Worm (Caenorhabditis elegans) whole organism, L4/young adult: ENCODE results near the gene lron-7.

ENCODE experiments used
- W03F9.2 ChIP-seq: fragments of 150-350 bp; optimal IDR thresholded peaks from 2 replicates; lab custom pipeline; 2014; ENCODE audit warnings: missing biosample characterization, missing genetic modification characterization
- dao-5 ChIP-seq: sonication (generic microtip); optimal IDR thresholded peaks from 2 replicates; lab custom pipeline; 2016; ENCODE audit warnings: missing genotype, missing genetic modification characterization, moderate library complexity, missing compliant biosample characterization
- him-1 ChIP-seq: sonication (generic microtip); optimal IDR thresholded peaks from 2 replicates; lab custom pipeline; 2016; ENCODE audit warnings: missing genotype, missing genetic modification reagents, missing genetic modification characterization, missing compliant biosample characterization

- TF ChIP-seq W03F9.2 (tag; lab: Kevin White, UChicago) (no peak), dao-5 (no peak), him-1 (tag; lab: Kevin White, UChicago) (no peak)
These were observed 2.4 kb upstream of the lron-7 start for ce11 chrX:7289565-7289964.
